Fruit fly (Drosophila melanogaster): Measurements from ENCODE around the gene CG14506.

CG14506 gene

dm6 chr3R:29279557-29280203, 17.3 kb downstream of the CG14506 start:
- no peak for TF ChIP-seq twi (tag; optimal IDR thresholded peaks at IDR 0.05)
- no peak for TF ChIP-seq CG4328 (GFP tag; optimal IDR thresholded peaks at IDR 0.05)
- TF ChIP-seq Dref (GFP tag; IDR thresholded peaks at IDR 0.05), result no peak
- TF ChIP-seq luna (GFP tag; optimal IDR thresholded peaks at IDR 0.05), result no peak
- no peak for TF ChIP-seq dati (GFP tag; IDR thresholded peaks at IDR 0.05)
- TF ChIP-seq D19A (tag; optimal IDR thresholded peaks at IDR 0.05), result peak; percentile 25
- TF ChIP-seq HmgZ (tag; optimal IDR thresholded peaks at IDR 0.05), result no peak
- TF ChIP-seq Blimp-1 (GFP tag; optimal IDR thresholded peaks at IDR 0.05), result peak; percentile 4
- TF ChIP-seq Adf1 (GFP tag; IDR thresholded peaks at IDR 0.05), result no peak
- TF ChIP-seq tup (GFP tag; optimal IDR thresholded peaks at IDR 0.05), result no peak
- TF ChIP-seq dmrt11E (tag; optimal IDR thresholded peaks at IDR 0.05), result no peak
- peak; percentile 20 for TF ChIP-seq D19B (GFP tag; optimal IDR thresholded peaks at IDR 0.05)
- no peak for TF ChIP-seq pb (GFP tag; optimal IDR thresholded peaks at IDR 0.05)
- TF ChIP-seq CG10979 (tag; optimal IDR thresholded peaks at IDR 0.05), result peak; percentile 9
- no peak for TF ChIP-seq Atf3 (GFP tag; optimal IDR thresholded peaks at IDR 0.05)
- no peak for TF ChIP-seq ewg (GFP tag; optimal IDR thresholded peaks at IDR 0.05)
- TF ChIP-seq toy (GFP tag; IDR thresholded peaks at IDR 0.05), result no peak
- no peak for TF ChIP-seq CG4707 (GFP tag; optimal IDR thresholded peaks at IDR 0.05)
- TF ChIP-seq unpg (GFP tag; optimal IDR thresholded peaks at IDR 0.05), result no peak
- no peak for TF ChIP-seq CG12236 (GFP tag; optimal IDR thresholded peaks at IDR 0.05)
- TF ChIP-seq NC2β (GFP tag; optimal IDR thresholded peaks at IDR 0.05), result no peak
- TF ChIP-seq CG18262 (tag; optimal IDR thresholded peaks at IDR 0.05), result peak; percentile 14
- no peak for TF ChIP-seq pan (optimal IDR thresholded peaks at IDR 0.05)
- no peak for TF ChIP-seq pan (GFP tag; optimal IDR thresholded peaks at IDR 0.05 in 1 of 2, IDR thresholded peaks at IDR 0.05 in 1 of 2)
- peak; percentile 86 for TF ChIP-seq nom (GFP tag; optimal IDR thresholded peaks at IDR 0.05)
- peak; percentile 6 for TF ChIP-seq CG14710 (tag; optimal IDR thresholded peaks at IDR 0.05)
- TF ChIP-seq Med (GFP tag), result no peak
- TF ChIP-seq CG15269 (tag; optimal IDR thresholded peaks at IDR 0.05), result no peak
- no peak for TF ChIP-seq prd (optimal IDR thresholded peaks at IDR 0.05)
- TF ChIP-seq prd (GFP tag; IDR thresholded peaks at IDR 0.05), result 0 out of 3 replicates have a peak, but pooled peaks have one; percentile 5
- TF ChIP-seq Drgx (GFP tag; IDR thresholded peaks at IDR 0.05), result peak; percentile 24; the same call in 1 of the 2 replicates
- TF ChIP-seq row (GFP tag; IDR thresholded peaks at IDR 0.05), result peak; percentile 30; the same call in 2 of the 3 replicates
- TF ChIP-seq CG17361 (GFP tag; IDR thresholded peaks at IDR 0.05), result 0 out of 3 replicates have a peak, but pooled peaks have one; percentile 25
- no peak for TF ChIP-seq CG33557 (GFP tag; optimal IDR thresholded peaks at IDR 0.05)
- no peak for TF ChIP-seq CG7372 (GFP tag; IDR thresholded peaks at IDR 0.05)
- no peak for TF ChIP-seq grau (tag; optimal IDR thresholded peaks at IDR 0.05)

- no peak for TF ChIP-seq HmgD (GFP tag; optimal IDR thresholded peaks at IDR 0.05)
- TF ChIP-seq Aef1 (GFP tag; IDR thresholded peaks at IDR 0.05), result no peak
- TF ChIP-seq CG4282 (GFP tag; optimal IDR thresholded peaks at IDR 0.05), result no peak
- TF ChIP-seq CG6254 (GFP tag; optimal IDR thresholded peaks at IDR 0.05), result no peak
- TF ChIP-seq phol (tag; optimal IDR thresholded peaks at IDR 0.05), result no peak
- TF ChIP-seq z (GFP tag; IDR thresholded peaks at IDR 0.05), result no peak
- TF ChIP-seq Drgx (GFP tag; IDR thresholded peaks at IDR 0.05), result 0 out of 2 replicates have a peak, but pooled peaks have one; percentile 32
- TF ChIP-seq bsh (GFP tag; optimal IDR thresholded peaks at IDR 0.05), result peak in 1 of 2 experiments; percentile 36
- peak; percentile 13 for TF ChIP-seq corto (GFP tag; optimal IDR thresholded peaks at IDR 0.05)
- peak; percentile 45 for TF ChIP-seq lbe (GFP tag; optimal IDR thresholded peaks at IDR 0.05)
- TF ChIP-seq CG33557 (GFP tag; optimal IDR thresholded peaks at IDR 0.05), result no peak
Measured at dm6 chr3R:29277748-29278147, 19.2 kb downstream of the CG14506 start.

Measured in whole organism, embryonic.